Worm (Caenorhabditis elegans) whole organism, midembryonic: ENCODE measurements around the gene K12H6.2.

Experiments
- T22C8.4 ChIP-seq: fragments of 200-800 bp; sonication (Bioruptor generic); IDR thresholded peaks from 2 replicates; pipeline ENCODE4 v1.3.6; 2022; ENCODE audit warnings: missing genetic modification characterization, missing compliant biosample characterization
- cog-1 ChIP-seq: sonication (generic microtip); optimal IDR thresholded peaks from 2 replicates; lab custom pipeline; 2016; ENCODE audit warnings: missing genetic modification characterization, missing compliant biosample characterization
- flt-1 ChIP-seq: fragments of 200-800 bp; sonication (Bioruptor generic); IDR thresholded peaks from 2 replicates; pipeline ENCODE4 v1.3.6; 2022; ENCODE audit warnings: missing genetic modification characterization, missing compliant biosample characterization
- klf-2 ChIP-seq: fragments of 200-800 bp; sonication (Bioruptor generic); conservative IDR thresholded peaks from 2 replicates; pipeline ENCODE4 v1.3.6; 2022; ENCODE audit warnings: missing genetic modification reagents, missing genetic modification characterization, missing compliant biosample characterization
- med-1 ChIP-seq: sonication (generic microtip); optimal IDR thresholded peaks from 2 replicates; lab custom pipeline; 2017; ENCODE audit warnings: missing genetic modification characterization, mild to moderate bottlenecking, missing compliant biosample characterization, antibody characterized with exemption, missing genetic modification reagents; ENCODE audit not compliant: insufficient read depth
- ztf-29 ChIP-seq: fragments of 200-800 bp; sonication (Bioruptor generic); IDR thresholded peaks from 2 replicates; pipeline ENCODE4 v1.3.6; 2022; ENCODE audit warnings: missing genetic modification reagents, missing genetic modification characterization, missing compliant biosample characterization

- TF ChIP-seq T22C8.4 (GFP tag; lab: Robert Waterston, UW) (no peak), flt-1 (GFP tag; lab: Robert Waterston, UW) (no peak), klf-2 (GFP tag; lab: Robert Waterston, UW) (no peak), cog-1 (tag; lab: Kevin White, UChicago) (no peak), med-1 (GFP tag; lab: Kevin White, UChicago) (no peak), ztf-29 (GFP tag; lab: Robert Waterston, UW) (no peak)
Observed at ce11 chrII:2834105-2834504, 18.8 kb upstream of the K12H6.2 start.
